Fruit fly (Drosophila melanogaster) ovary, adult (tissue): Measurements from ENCODE around the gene CG11379.

ENCODE experiments used
- CG17801 ChIP-seq: fragments of 200-800 bp; optimal IDR thresholded peaks from 2 replicates; lab custom pipeline; 2019; ENCODE audit warnings: missing biosample characterization, mild to moderate bottlenecking, missing genetic modification characterization, moderate library complexity; ENCODE audit not compliant: partially characterized antibody

Gene CG11379

DNA sequence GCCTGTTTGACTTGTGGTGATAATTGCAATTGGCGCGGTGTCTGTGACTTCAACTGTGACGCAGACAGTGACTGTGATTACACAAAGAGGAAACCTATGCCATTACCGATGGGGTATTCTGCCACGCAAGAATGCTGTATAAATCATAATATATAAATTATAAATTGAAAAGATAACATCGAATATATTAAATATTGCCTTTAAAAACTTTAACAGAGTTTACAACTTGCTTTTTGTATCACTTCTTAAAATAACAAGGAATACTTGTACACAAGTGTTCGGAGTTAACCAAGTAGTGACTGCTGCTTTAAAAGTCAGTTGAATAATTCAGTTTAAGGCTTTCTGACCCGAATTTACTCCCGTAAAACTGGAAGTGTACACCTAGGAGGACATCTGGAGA, at the start of gene CG11379:
TSS of gene CG11379 (plus strand) at position 301 of the 400 bp plus-strand sequence.
- no peak for TF ChIP-seq CG17801

DNA sequence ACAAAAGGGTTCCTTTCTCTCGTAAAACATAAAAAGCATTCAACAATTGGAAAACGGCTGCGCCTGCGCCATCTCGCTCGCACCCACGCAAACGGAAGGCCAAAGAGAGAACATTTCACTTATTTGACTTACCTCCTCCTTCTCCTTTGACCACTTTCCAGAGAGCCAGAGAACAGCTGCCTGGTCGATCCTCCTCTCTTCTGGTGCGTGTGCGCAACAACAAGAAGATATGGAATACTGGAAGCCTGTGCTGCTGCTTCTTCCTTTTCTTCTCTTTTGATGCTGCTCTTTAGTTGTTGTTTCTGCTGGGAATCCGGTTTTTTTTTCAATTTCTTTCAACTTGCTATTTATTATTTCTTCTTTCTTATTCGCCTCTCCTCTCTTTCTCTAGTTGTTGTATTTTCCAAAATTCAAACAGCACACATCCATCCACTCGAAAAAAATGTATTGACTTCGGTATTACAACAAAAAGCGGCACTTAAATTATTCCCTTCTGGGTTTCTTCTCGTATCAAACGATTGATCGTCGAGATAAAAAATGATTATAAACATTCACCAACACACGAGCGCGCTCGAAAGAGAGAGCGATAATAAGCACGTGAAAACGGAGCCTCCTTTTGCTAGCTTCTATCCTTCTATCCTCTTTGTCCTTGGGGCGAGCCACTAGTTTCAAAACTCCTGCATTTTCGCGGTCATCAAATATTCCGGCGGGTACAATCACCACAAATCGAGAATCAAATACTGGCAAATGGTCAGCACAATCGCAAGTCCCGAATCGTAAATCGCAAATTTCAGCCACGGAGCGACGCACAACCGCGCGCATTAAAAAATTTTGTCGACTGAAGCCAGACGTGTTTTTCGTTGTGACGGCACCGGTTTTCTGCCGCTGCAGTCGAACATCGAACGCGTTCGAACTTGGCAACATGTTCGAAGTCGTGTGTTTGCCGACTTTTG, 45.6 kb upstream of the CG11379 start, which contains the start of gene CG3655:
TSS of gene CG3655 (minus strand) at position 844 of the 953 bp plus-strand sequence.
- TF ChIP-seq CG17801, result peak; percentile 13

DNA sequence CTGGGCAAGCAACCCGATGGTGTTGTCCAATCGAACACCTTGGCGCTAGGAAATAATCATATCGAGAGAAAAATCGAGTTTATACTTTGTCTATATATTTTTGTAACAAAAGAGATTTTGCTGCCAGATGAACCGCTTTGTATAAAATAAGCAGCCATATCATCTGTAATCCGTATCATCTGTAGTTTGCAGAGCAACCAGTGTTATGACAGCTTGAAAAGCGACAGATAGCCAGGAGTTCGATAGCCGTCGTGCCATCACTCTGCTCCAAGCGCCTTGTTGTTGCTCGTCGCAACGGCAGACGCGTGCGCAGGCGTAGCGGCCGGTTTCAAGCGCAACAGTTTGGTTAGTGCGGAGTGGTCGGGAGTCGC, 45.0 kb upstream of the CG11379 start:
- no peak for TF ChIP-seq CG17801

DNA sequence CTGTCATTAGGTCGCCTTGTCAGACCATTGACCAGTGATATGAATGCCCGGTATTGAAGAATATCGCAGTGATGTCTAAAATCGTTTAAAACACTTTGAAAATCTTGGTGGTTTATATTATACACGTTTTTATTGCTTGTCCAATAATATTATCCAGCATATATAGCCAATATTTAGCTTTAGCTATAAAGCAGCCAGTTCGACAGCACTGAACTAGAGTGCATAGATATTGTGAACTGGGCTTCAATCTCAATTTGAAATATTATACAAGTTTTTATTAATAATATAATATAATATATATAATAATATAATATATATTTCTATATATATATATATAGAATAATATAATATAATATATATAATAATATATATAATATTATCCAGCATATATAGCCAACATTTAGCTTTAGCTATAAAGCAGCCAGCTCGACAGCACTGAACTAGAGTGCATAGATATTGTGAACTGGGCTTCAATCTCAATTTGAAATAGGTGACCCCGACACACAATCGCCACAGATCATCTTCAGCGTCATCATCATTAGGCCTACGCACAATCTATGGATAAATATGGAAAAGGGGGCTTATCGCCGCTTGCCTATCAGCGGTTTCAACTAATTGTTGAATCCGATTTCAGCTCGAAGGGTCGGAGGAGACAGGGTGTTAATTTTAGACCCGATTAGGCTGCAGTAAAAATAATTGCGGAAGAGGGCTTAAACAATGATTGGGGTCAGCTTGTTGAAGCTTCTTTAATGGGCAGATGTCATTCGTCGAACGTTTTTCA, 37.2 kb upstream of the CG11379 start:
- no peak for TF ChIP-seq CG17801

DNA sequence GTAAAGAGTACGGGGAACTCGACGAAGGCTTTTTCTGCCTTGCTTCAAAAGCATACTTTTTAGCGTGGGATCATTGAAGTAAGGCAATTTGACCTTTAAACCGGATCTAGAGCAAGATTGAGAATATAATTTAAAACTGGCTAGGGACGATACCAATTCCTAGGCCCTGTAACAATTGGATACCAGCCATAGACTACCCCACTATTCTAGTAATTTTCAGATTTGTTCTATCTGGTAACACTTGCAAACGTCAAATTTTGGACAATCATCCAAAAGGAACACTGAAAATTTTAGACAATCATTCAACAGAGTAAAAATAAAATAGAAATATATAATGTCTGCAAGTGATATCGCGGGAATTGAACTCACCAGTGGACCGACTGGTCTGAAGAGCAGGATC, 34.6 kb upstream of the CG11379 start, which contains the start of gene CG14628:
TSS of gene CG14628 (plus strand) at position 301 of the 400 bp plus-strand sequence.
- no peak for TF ChIP-seq CG17801

DNA sequence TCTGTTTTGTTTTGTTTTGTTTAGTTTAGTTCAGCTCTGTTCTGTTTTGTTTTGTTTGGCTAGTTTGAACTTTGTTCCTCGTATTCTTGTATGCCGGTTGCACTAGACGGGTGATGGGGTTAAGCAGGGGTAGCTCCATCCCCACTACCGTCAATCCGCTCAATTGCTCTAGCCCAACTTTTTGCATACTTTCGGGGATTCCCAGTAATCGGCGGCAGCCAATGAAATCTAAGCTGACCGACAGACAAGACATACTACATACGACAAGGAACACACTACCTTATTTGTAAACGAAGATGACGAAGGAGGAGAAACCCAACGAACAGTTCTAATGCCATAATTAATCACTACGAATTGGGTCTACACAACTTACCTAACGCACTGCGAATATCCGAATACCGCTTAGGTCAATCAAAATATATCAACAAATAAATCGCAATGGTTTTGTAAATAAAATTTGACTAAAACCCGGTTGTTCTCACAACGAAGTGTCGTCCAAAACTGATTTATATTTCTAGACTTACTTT, 18.0 kb upstream of the CG11379 start, which contains the start of gene eIF4E7:
TSS of gene eIF4E7 (minus strand) at position 477 of the 527 bp plus-strand sequence.
- TF ChIP-seq CG17801, result no peak

DNA sequence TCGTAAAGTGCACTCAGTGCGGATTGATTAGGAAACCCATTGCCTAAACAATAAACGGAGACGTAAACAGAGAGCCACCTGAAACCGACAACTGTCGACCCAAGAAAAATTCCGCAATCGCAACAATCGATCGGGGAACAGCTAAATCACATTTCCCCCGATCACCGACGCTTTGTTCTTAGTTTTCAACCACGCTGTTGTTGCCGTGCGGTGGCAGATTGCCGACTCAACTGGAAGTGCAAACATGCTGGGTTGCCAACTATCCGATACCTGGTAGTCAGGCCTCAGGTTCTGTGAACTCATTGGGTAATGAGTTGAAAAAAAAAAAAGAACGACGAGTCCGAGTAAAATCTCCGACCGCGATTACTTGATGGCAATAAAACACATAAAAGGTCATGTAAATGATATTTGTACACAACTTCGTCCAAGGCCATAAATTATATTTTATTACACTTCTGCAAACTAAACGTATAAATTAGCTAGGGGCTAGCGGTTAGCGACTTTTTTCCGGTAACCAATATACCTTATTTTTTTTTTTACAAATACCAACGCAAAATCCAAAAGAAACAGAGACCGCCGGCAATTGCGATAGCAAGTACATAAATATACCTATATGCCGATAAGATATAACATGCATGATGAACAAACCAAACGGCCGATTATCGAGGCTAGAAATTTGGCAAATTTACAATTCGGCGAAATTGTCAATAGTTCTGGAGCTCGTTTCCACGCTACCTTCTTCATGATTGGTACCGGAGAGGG, 9.7 kb upstream of the CG11379 start, which contains the start of gene CG11378:
TSS of gene CG11378 (plus strand) at position 712 of the 762 bp plus-strand sequence.
- no peak for TF ChIP-seq CG17801

DNA sequence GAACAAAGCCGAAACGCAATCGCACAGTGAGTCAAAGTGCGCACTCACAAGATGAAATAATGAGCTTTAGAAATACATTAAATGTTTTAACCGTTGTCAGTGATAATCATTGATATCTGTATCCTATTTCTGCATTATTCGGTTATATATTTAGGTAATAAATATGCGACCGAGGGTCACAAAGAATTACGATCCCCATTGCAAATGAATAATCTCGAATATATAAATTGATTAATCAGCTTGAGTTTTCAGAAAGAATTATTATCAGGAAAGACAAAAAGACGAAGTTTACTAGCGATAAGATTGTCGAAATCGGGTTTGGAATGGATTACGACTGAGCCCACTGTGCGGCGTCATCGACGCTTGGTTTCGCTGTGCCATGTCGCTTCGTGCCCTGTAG, 8.9 kb upstream of the CG11379 start:
- TF ChIP-seq CG17801, result peak; percentile 89

DNA sequence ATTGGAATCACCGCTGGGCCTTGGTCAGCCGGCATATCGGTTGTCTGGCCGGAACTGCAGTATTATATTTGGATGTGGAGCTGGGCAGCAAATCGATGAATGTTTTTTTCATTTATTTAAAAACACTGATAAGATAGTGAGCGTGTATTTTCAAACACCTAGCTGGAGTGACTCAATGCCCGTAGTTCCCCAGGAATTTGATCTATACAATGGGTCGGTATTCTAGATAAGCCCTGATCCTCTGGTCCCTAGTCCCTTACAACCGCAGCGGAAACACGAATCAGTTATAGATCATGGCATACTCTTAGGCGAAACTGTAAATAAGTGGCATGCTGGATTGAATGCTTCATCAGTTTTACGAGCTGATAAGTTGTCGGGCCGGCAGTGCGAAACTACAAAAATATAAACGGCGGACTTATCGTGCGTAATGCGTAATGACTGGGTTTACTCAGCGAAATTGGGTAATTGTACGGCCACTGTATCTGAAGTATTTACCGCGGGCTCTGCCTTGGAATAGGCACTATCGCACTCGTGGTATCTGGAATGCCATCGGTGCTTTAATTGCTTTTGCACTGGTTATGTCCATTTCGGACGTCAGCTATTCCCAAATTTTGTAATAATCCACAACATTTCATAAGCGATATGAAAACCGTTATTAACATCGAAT, 7.1 kb upstream of the CG11379 start:
- TF ChIP-seq CG17801, result no peak

DNA sequence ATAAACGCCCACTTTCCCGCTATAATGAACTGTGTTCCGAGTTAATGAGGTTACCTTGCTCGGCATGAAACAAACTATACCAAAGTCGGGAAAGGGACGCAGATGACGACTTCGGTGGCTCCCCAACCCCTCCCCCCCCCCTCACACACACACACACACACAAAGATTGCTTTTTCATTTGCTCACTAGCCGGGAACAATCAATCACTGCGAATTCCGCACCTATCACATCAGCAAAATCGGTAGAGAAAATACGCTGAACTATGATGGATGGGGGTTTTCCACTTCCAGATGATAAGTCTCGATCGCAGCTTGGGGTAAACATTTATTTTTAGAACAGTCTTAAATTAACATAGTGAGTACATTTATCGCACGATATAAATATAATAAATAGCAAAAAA, 6.4 kb upstream of the CG11379 start:
- TF ChIP-seq CG17801, result no peak

DNA sequence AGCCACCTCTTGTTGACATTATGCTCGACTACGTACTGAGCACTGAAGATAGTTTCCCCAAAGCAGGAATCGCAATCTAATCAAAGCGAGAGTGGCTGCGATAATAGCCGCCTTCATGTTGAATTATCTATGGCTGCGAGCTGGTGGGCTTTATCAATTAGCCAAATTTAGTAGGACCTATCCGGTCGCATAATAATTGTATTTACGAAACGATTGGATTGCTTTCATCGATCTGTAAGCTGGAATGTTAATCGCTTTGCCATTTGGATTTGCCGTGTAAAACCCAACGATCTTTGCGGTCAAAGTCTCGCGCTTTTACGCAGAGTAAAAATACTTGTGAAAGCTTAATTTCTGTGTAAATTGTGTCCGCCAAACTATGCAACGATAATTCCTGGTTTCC, 4.0 kb upstream of the CG11379 start, which contains the start of gene CG11384:
TSS of gene CG11384 (minus strand) at position 43 of the 400 bp plus-strand sequence.
- no peak for TF ChIP-seq CG17801

DNA sequence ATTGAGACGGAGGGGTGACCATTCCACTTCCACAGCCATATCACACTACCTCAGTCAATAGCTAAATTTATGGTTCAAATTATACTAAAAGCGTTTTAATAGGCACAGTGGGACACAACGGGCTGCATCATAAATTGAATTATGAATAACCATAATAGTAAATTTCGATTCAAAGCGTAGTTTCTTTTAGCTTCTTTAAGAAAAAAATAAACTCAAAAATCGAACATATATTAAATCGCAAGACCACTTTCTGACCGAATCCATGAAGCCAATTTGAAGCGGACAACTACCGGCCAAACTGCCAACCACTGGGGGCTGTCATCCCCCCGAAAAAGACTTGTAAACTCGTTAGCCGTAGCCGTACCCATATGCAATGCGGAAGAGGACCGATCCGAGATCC, 900 bp downstream of the CG11379 start:
- no peak for TF ChIP-seq CG17801

DNA sequence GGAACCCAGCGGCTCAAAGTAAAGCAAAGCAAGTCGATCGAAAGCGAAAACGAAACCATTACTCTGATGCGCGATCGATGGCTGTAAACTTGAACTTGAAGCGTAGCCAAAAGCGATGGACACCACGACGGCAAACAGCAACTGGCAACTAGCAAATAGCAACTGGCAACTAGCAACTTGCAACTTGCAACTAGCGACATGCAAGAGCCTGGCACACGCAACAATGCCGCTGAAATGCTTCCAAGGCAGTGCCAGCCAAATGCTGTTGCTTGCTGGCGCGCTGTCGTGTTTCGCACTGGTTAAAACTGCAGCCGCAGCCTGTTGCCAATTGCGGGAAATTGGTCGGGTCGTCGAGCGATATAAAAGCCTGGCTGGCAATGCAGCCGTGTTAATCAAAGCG, 1.4 kb downstream of the CG11379 start, which contains the start of gene CG14627:
TSS of gene CG14627 (plus strand) at position 301 of the 400 bp plus-strand sequence.
- TF ChIP-seq CG17801, result no peak

DNA sequence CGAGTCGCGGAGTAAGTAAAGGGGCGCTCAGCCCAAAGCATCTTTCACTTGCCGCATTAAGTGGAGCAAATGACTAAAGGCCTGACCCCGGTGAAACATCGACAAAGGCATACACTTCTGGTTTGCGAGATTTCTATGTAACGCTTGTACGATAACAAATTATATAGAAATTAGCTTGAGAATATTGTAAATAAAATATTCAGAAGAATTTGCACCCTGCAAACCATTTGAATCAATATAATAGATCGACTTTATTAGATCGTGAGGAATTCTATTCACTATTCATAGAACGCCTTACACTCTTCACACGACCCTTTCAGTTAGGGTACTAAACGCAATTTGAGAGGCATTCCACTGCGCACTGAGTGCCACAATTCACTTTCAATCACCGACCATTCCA, 3.8 kb downstream of the CG11379 start:
- no peak for TF ChIP-seq CG17801

DNA sequence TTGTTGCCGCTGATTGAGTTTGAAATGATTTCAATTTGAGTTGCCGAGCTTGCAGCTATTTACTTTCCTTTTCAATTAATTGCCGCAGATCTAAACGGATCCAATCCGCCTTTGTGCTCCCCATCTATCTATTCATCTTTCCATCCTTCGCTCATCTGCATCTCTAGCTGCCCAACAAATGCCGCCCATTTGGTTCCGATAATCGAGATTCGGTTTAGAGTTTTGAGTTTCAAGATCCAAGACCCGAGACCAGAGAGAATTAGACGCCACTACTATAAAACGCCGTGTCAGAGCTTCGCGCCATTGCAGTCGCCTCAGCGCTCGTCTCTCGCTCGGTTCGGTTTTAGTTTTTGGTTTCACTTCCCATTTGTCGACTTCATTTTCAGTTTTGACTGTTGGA, 4.5 kb downstream of the CG11379 start, which contains the start of gene CG14626:
TSS of gene CG14626 (plus strand) at position 301 of the 400 bp plus-strand sequence.
- TF ChIP-seq CG17801, result no peak
